Worm (Caenorhabditis elegans): ENCODE measurements around the gene T28F3.9.

- TF ChIP-seq lsy-2 (tag; optimal IDR thresholded peaks at IDR 0.05) (no peak), blmp-1 (tag; optimal IDR thresholded peaks at IDR 0.05) (no peak), ceh-39 (tag; optimal IDR thresholded peaks at IDR 0.05) (no peak), elt-1 (tag; optimal IDR thresholded peaks at IDR 0.05; ENCODE audit: borderline replicate concordance, insufficient read depth) (no peak), bed-3 (GFP tag; optimal IDR thresholded peaks at IDR 0.05) (no peak), elt-3 (tag; optimal IDR thresholded peaks at IDR 0.05) (no peak), nhr-12 (tag; optimal IDR thresholded peaks at IDR 0.05) (no peak), pha-4 (tag; optimal IDR thresholded peaks at IDR 0.05) (no peak)
Observed at ce11 chrIV:17263714-17264113, 44.6 kb upstream of the T28F3.9 start.

All from whole organism, mixed stage, embryonic.